Worm (Caenorhabditis elegans): ENCODE data around the gene T19H5.4.

T19H5.4 gene

DNA sequence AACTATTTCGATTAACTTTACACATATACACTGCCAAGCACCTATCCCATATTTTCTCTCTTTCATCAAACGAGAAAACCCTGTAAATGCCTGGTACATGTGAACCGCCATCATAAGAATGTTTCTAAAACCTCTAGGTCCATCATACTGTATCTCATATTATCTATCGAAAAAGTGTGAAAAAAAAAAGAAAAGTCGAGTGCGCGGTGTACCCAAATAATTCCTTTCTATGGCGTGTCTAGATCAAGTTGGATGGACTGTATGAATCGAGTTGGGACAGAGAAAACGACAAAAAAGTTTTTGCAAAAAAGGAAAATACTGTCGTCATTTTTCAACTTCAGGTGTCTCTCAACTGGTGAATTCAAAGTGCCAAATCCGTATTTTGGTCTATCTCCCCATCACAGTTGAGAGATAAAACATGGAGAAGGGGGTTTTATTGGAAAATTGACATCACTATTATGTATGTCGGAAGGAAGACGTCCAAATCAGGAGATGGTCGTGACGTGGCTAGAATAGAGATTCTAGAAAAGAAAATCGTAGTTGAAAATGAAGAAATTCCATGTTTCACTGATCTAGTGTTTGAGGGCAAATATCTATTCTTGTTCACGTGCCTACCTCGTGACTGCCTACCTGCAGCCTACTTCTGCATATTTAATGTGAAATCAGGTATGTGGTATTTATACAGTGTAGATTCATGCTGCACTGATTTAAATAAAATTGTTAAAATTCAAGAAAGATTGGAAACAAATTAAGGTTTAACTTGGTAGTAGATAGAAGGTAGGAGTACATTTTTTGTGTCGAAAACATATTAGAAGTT, 6.3 kb upstream of the T19H5.4 start (continued):
- no peak for TF ChIP-seq Y105C5A.15 (GFP tag; IDR thresholded peaks at IDR 0.05)
- no peak for TF ChIP-seq dmd-8 (GFP tag; IDR thresholded peaks at IDR 0.05)
- peak in 1 of 2 experiments; percentile 25 for TF ChIP-seq mdl-1 (tag; optimal IDR thresholded peaks at IDR 0.05)
- no peak for TF ChIP-seq madf-9 (GFP tag; conservative IDR thresholded peaks at IDR 0.05)
- TF ChIP-seq zip-11 (GFP tag; IDR thresholded peaks at IDR 0.05), result no peak
- peak; percentile 31 for TF ChIP-seq nhr-28 (tag; optimal IDR thresholded peaks at IDR 0.05)
- TF ChIP-seq F10B5.3 (tag; optimal IDR thresholded peaks at IDR 0.05), result no peak
- TF ChIP-seq lim-7 (GFP tag; IDR thresholded peaks at IDR 0.05), result no peak
- no peak for TF ChIP-seq hmg-1.1 (GFP tag; IDR thresholded peaks at IDR 0.05)
- TF ChIP-seq nhr-42 (GFP tag; IDR thresholded peaks at IDR 0.05), result no peak
- no peak for TF ChIP-seq mes-2 (tag; optimal IDR thresholded peaks at IDR 0.05; ENCODE audit: poor library complexity, severe bottlenecking)
- no peak for TF ChIP-seq ceh-44 (GFP tag; IDR thresholded peaks at IDR 0.05)
- 0 out of 2 replicates have a peak, but pooled peaks have one; percentile 61 for TF ChIP-seq tra-1 (GFP tag; IDR thresholded peaks at IDR 0.05)
- no peak for TF ChIP-seq saeg-2 (GFP tag; IDR thresholded peaks at IDR 0.05)
- TF ChIP-seq zip-2 (tag; optimal IDR thresholded peaks at IDR 0.05), result no peak
- TF ChIP-seq F26F4.8 (GFP tag; conservative IDR thresholded peaks at IDR 0.05), result no peak
- peak; percentile 56 for TF ChIP-seq hlh-30 (tag; optimal IDR thresholded peaks at IDR 0.05; ENCODE audit: insufficient read depth)
- no peak for TF ChIP-seq lin-39 (tag; optimal IDR thresholded peaks at IDR 0.05)
- TF ChIP-seq ceh-20 (GFP tag; IDR thresholded peaks at IDR 0.05), result no peak
- TF ChIP-seq cey-2 (tag; optimal IDR thresholded peaks at IDR 0.05; ENCODE audit: borderline replicate concordance, insufficient read depth), result no peak
- no peak for TF ChIP-seq madf-5 (GFP tag; IDR thresholded peaks at IDR 0.05)
- no peak for TF ChIP-seq ztf-11 (tag; optimal IDR thresholded peaks at IDR 0.05)
- no peak for TF ChIP-seq lin-1 (GFP tag; IDR thresholded peaks at IDR 0.05)
- no peak for TF ChIP-seq sdz-12 (GFP tag; optimal IDR thresholded peaks at IDR 0.05)
- TF ChIP-seq snpc-1.2 (GFP tag; IDR thresholded peaks at IDR 0.05), result no peak
- TF ChIP-seq ceh-28 (tag; optimal IDR thresholded peaks at IDR 0.05), result no peak
- TF ChIP-seq D1046.2 (GFP tag; IDR thresholded peaks at IDR 0.05), result no peak
- peak; percentile 97 for TF ChIP-seq nhr-48 (tag; optimal IDR thresholded peaks at IDR 0.05)
- TF ChIP-seq tag-97 (GFP tag; IDR thresholded peaks at IDR 0.05), result no peak
- TF ChIP-seq dmd-9 (GFP tag; IDR thresholded peaks at IDR 0.05), result no peak
- TF ChIP-seq ama-1 (optimal IDR thresholded peaks at IDR 0.05), result no peak
- peak; percentile 5 for TF ChIP-seq gei-8 (GFP tag; optimal IDR thresholded peaks at IDR 0.05)
- peak; percentile 46 for TF ChIP-seq dmd-6 (GFP tag; IDR thresholded peaks at IDR 0.05)
- TF ChIP-seq daf-16 (GFP tag; optimal IDR thresholded peaks at IDR 0.05), result no peak
- no peak for TF ChIP-seq daf-16 (tag; optimal IDR thresholded peaks at IDR 0.05)
- no peak for TF ChIP-seq mep-1 (tag; optimal IDR thresholded peaks at IDR 0.05)
- TF ChIP-seq T20F7.1 (GFP tag; optimal IDR thresholded peaks at IDR 0.05), result no peak
- peak in 1 of 2 experiments; percentile 59 for TF ChIP-seq unc-62 (GFP tag; optimal IDR thresholded peaks at IDR 0.05 in 1 of 2)
- TF ChIP-seq unc-62 (tag; optimal IDR thresholded peaks at IDR 0.05), result no peak
- TF ChIP-seq hif-1 (tag; optimal IDR thresholded peaks at IDR 0.05), result no peak
- TF ChIP-seq jun-1 (tag; optimal IDR thresholded peaks at IDR 0.05), result no peak
- TF ChIP-seq F44E2.7 (GFP tag; IDR thresholded peaks at IDR 0.05), result no peak
- no peak for TF ChIP-seq ZK546.5 (tag; optimal IDR thresholded peaks at IDR 0.05)
- TF ChIP-seq lin-13 (GFP tag; optimal IDR thresholded peaks at IDR 0.05), result no peak
- TF ChIP-seq daf-8 (GFP tag; IDR thresholded peaks at IDR 0.05), result no peak
- no peak for TF ChIP-seq mxl-2 (GFP tag; conservative IDR thresholded peaks at IDR 0.05)
- TF ChIP-seq aha-1 (tag), result peak; percentile 93
- no peak for TF ChIP-seq lin-38 (GFP tag; IDR thresholded peaks at IDR 0.05)

Data from whole organism, L4 larva.